Fruit fly (Drosophila melanogaster) whole organism, prepupa: ENCODE results near the gene Alr.

Experiments used
- CG16779 ChIP-seq: fragments of 200-800 bp; sonication (Bioruptor generic); optimal IDR thresholded peaks from 3 replicates; lab custom pipeline; 2017; ENCODE audit warnings: missing biosample characterization, mild to moderate bottlenecking, missing genetic modification characterization
- CG32006 ChIP-seq: fragments of 200-800 bp; sonication (Bioruptor generic); optimal IDR thresholded peaks from 3 replicates; lab custom pipeline; 2017; ENCODE audit warnings: missing biosample characterization, mild to moderate bottlenecking, missing genetic modification characterization
- Eip93F ChIP-seq: fragments of 200-800 bp; sonication (Bioruptor generic); optimal IDR thresholded peaks from 2 replicates; lab custom pipeline; 2016; ENCODE audit warnings: missing biosample characterization, mild to moderate bottlenecking, missing genetic modification characterization
- Lpt ChIP-seq: fragments of 200-800 bp; sonication (Bioruptor generic); optimal IDR thresholded peaks from 3 replicates; lab custom pipeline; 2016; ENCODE audit warnings: missing biosample characterization, missing genetic modification characterization

dm6 chrX:19716325-19716917, 31.7 kb upstream of the Alr start:
- TF ChIP-seq Lpt (GFP tag; lab: Kevin White, UChicago), result no peak
- TF ChIP-seq CG16779, result no peak
- TF ChIP-seq CG32006, result no peak
- no peak for TF ChIP-seq Eip93F (GFP tag; lab: Kevin White, UChicago)
